Worm (Caenorhabditis elegans) whole organism, young adult: Measurements from ENCODE around the gene srw-24.
"Not testable (repeated sequence)": the region's sequence is repeated elsewhere in the genome, so short reads cannot be mapped to it uniquely, and the experiment has no call there.

Experiments
- C17E4.6 ChIP-seq: fragments of 200-800 bp; sonication (Bioruptor generic); IDR thresholded peaks from 2 replicates; pipeline ENCODE4 v1.3.6; 2022; ENCODE audit warnings: missing genetic modification reagents, missing genetic modification characterization, missing compliant biosample characterization
- D2030.7 ChIP-seq: fragments of 200-800 bp; sonication (Bioruptor generic); IDR thresholded peaks from 2 replicates; pipeline ENCODE4 v1.3.6; 2022; ENCODE audit warnings: missing genetic modification reagents, missing genetic modification characterization, missing compliant biosample characterization
- F23B12.7 ChIP-seq: sonication (generic microtip); optimal IDR thresholded peaks from 2 replicates; lab custom pipeline; 2017; ENCODE audit warnings: missing genetic modification characterization, mild to moderate bottlenecking, missing compliant biosample characterization, antibody characterized with exemption, moderate library complexity; ENCODE audit not compliant: insufficient read depth
- F52B5.7 ChIP-seq: sonication (generic microtip); optimal IDR thresholded peaks from 2 replicates; lab custom pipeline; 2016; ENCODE audit warnings: mild to moderate bottlenecking, missing genetic modification characterization, missing compliant biosample characterization
- F57C9.4 ChIP-seq: sonication (generic microtip); optimal IDR thresholded peaks from 2 replicates; lab custom pipeline; 2017; ENCODE audit warnings: mild to moderate bottlenecking, missing genetic modification characterization, missing compliant biosample characterization
- Y95B8A.8 ChIP-seq: fragments of 200-800 bp; sonication (Bioruptor generic); IDR thresholded peaks from 2 replicates; pipeline ENCODE4 v1.3.6; 2022; ENCODE audit warnings: missing genetic modification reagents, missing genetic modification characterization, missing compliant biosample characterization
- aptf-3 ChIP-seq: fragments of 200-800 bp; sonication (Bioruptor generic); IDR thresholded peaks from 2 replicates; pipeline ENCODE4 v1.3.6; 2022; ENCODE audit warnings: missing genetic modification characterization, missing compliant biosample characterization
- bed-1 ChIP-seq: fragments of 200-800 bp; sonication (Bioruptor generic); IDR thresholded peaks from 2 replicates; pipeline ENCODE4 v1.3.6; 2022; ENCODE audit warnings: missing genetic modification reagents, missing genetic modification characterization, missing compliant biosample characterization
- bed-2 ChIP-seq: fragments of 200-800 bp; sonication (Bioruptor generic); IDR thresholded peaks from 2 replicates; pipeline ENCODE4 v1.3.6; 2022; ENCODE audit warnings: missing genetic modification reagents, missing genetic modification characterization, missing compliant biosample characterization
- ceh-100 ChIP-seq: fragments of 200-800 bp; sonication (Bioruptor generic); IDR thresholded peaks from 2 replicates; pipeline ENCODE4 v1.3.6; 2022; ENCODE audit warnings: missing genetic modification reagents, missing genetic modification characterization, missing compliant biosample characterization
- chd-7 ChIP-seq: sonication (generic microtip); optimal IDR thresholded peaks from 2 replicates; lab custom pipeline; 2016; ENCODE audit warnings: mild to moderate bottlenecking, missing genetic modification characterization, moderate library complexity, missing compliant biosample characterization
- egl-44 ChIP-seq: fragments of 200-800 bp; sonication (Bioruptor generic); IDR thresholded peaks from 2 replicates; pipeline ENCODE4 v1.3.6; 2022; ENCODE audit warnings: missing genetic modification reagents, missing genetic modification characterization, missing compliant biosample characterization
- ekl-4 ChIP-seq: fragments of 200-800 bp; sonication (Bioruptor generic); IDR thresholded peaks from 2 replicates; pipeline ENCODE4 v1.3.6; 2022; ENCODE audit warnings: missing genetic modification reagents, missing genetic modification characterization, missing compliant biosample characterization
- ets-4 ChIP-seq: fragments of 200-800 bp; sonication (Bioruptor generic); optimal IDR thresholded peaks from 2 replicates; lab custom pipeline; 2018; ENCODE audit warnings: mild to moderate bottlenecking, missing genetic modification characterization, missing compliant biosample characterization
- gei-17 ChIP-seq: fragments of 200-800 bp; sonication (Bioruptor generic); optimal IDR thresholded peaks from 2 replicates; lab custom pipeline; 2018; ENCODE audit warnings: mild to moderate bottlenecking, missing genetic modification characterization, missing compliant biosample characterization
- him-1 ChIP-seq: sonication (generic microtip); optimal IDR thresholded peaks from 2 replicates; lab custom pipeline; 2016; ENCODE audit warnings: missing genotype, missing genetic modification reagents, missing genetic modification characterization, missing compliant biosample characterization
- hlh-26 ChIP-seq: fragments of 200-800 bp; sonication (Bioruptor generic); conservative IDR thresholded peaks from 2 replicates; pipeline ENCODE4 v1.3.6; 2022; ENCODE audit warnings: missing genetic modification reagents, missing genetic modification characterization, missing compliant biosample characterization
- hmg-20 ChIP-seq: fragments of 200-800 bp; sonication (Bioruptor generic); IDR thresholded peaks from 2 replicates; pipeline ENCODE4 v1.3.6; 2022; ENCODE audit warnings: missing genetic modification reagents, missing genetic modification characterization, missing compliant biosample characterization
- hrde-1 ChIP-seq: sonication (generic microtip); optimal IDR thresholded peaks from 2 replicates; lab custom pipeline; 2016; ENCODE audit warnings: missing genetic modification characterization, mild to moderate bottlenecking, missing compliant biosample characterization, moderate library complexity, missing genotype, missing genetic modification reagents, borderline replicate concordance
- madf-10 ChIP-seq: sonication (generic microtip); optimal IDR thresholded peaks from 2 replicates; lab custom pipeline; 2016; ENCODE audit warnings: mild to moderate bottlenecking, missing genetic modification characterization, missing compliant biosample characterization
- mxl-1 ChIP-seq: sonication (generic microtip); optimal IDR thresholded peaks from 2 replicates; lab custom pipeline; 2016; ENCODE audit warnings: missing genetic modification characterization, missing compliant biosample characterization
- pbrm-1 ChIP-seq: fragments of 200-800 bp; sonication (Bioruptor generic); IDR thresholded peaks from 2 replicates; pipeline ENCODE4 v1.3.6; 2022; ENCODE audit warnings: missing genetic modification reagents, missing genetic modification characterization, missing compliant biosample characterization
- repo-1 ChIP-seq: sonication (generic microtip); optimal IDR thresholded peaks from 2 replicates; lab custom pipeline; 2017; ENCODE audit warnings: mild to moderate bottlenecking, missing genetic modification characterization, missing compliant biosample characterization
- rpc-1 ChIP-seq, 2 experiments: fragments of 150-350 bp in 1 of 2; sonication (generic microtip) in 1 of 2; optimal IDR thresholded peaks; 2 replicates each; lab custom pipeline; 2014 to 2018; ENCODE audit warnings: missing biosample characterization in 1 of 2, missing genetic modification characterization in 1 of 2, missing genetic modification reagents in 1 of 2, missing genotype in 1 of 2
- sea-2 ChIP-seq: fragments of 200-800 bp; sonication (Bioruptor generic); IDR thresholded peaks from 2 replicates; pipeline ENCODE4 v1.3.6; 2022; ENCODE audit warnings: missing genetic modification characterization, missing compliant biosample characterization
- unc-130 ChIP-seq: sonication (generic microtip); optimal IDR thresholded peaks from 2 replicates; lab custom pipeline; 2016; ENCODE audit warnings: missing genetic modification reagents, missing genetic modification characterization, missing compliant biosample characterization

srw-24 gene

ce11 chrV:15207681-15208080 lies 16.1 kb upstream of the srw-24 start, which contains the start of gene C41G6.12:
C41G6.12 (minus strand) TSS chrV:15207781.
- TF ChIP-seq unc-130 (GFP tag; lab: Kevin White, UChicago); hmg-20 (GFP tag; lab: Robert Waterston, UW); hrde-1 (tag; lab: Kevin White, UChicago): not testable (repeated sequence)

DNA sequence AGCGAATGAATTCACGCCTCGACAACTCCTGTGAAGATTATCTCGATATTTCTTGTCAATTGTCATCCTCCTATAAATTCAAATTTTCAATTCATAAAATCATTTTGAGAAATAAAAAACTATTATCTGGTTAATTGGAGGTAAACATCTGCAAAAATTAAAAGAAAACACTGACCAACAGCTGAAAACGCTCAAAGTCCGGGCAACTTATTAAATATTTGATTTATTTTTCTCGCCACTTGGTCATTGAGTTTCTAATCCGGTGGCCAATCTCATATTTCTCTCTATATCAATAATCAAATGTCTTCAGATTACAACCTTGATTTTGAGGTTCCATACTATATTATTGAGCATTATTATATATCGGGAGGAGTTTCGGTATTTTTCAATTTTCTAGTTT lies 11.9 kb upstream of the srw-24 start, which contains the start of gene sri-24:
sri-24 (plus strand) TSS at position 301 of the 400 bp plus-strand sequence.
- TF ChIP-seq D2030.7 (GFP tag; lab: Robert Waterston, UW); egl-44 (GFP tag; lab: Robert Waterston, UW); F57C9.4 (tag; lab: Kevin White, UChicago): not testable (repeated sequence)

ce11 chrV:15215175-15215574 lies 8.6 kb upstream of the srw-24 start, which contains the start of gene sri-26:
sri-26 (plus strand) TSS chrV:15215475.
- TF ChIP-seq hlh-26 (GFP tag; lab: Robert Waterston, UW); rpc-1 (optimal IDR thresholded peaks at IDR 0.05; lab: Kevin White, UChicago); rpc-1 (tag; optimal IDR thresholded peaks at IDR 0.05; lab: Kevin White, UChicago); F52B5.7 (tag; lab: Kevin White, UChicago): not testable (repeated sequence)
- TF ChIP-seq, all 124 proteins: peak for 0; not testable (repeated sequence) for 124

ce11 chrV:15216705-15217104 lies 7.1 kb upstream of the srw-24 start, which contains the start of gene sri-25:
sri-25 (plus strand) TSS chrV:15217005.
- no peak for TF ChIP-seq him-1 (tag; lab: Kevin White, UChicago)

ce11 chrV:15221330-15221729 lies 2.4 kb upstream of the srw-24 start, which contains the start of gene irld-25:
irld-25 (plus strand) TSS chrV:15221630.
- TF ChIP-seq repo-1 (tag; lab: Kevin White, UChicago) (no peak), bed-2 (GFP tag; lab: Robert Waterston, UW) (no peak), mxl-1 (no peak), aptf-3 (GFP tag; lab: Robert Waterston, UW) (no peak), sea-2 (GFP tag; lab: Robert Waterston, UW) (no peak), Y95B8A.8 (GFP tag; lab: Robert Waterston, UW) (no peak), unc-130 (GFP tag; lab: Kevin White, UChicago) (no peak), madf-10 (tag; lab: Kevin White, UChicago) (no peak), ceh-100 (GFP tag; lab: Robert Waterston, UW) (no peak), gei-17 (no peak), C17E4.6 (GFP tag; lab: Robert Waterston, UW) (no peak), D2030.7 (GFP tag; lab: Robert Waterston, UW) (no peak)

DNA sequence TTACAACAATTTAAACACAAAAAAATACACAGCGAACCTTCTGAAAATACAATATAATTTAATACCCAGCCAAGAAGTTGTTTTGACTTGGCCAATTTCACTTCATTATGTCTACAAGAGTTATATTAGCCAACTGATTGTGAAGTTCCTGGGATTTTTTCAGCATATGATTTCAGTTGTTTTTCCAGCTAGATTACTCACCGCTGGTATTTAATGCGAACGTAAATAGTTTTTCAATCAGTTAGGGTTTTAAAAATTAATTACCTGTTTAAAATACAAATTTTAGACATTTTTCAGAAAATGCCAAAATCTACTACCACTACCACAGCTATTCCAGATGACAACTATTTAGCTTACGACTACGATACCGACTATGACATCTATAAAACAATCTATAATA lies 1.9 kb downstream of the srw-24 start, which contains the start of gene srw-14:
srw-14 (plus strand) TSS at position 301 of the 400 bp plus-strand sequence.
- TF ChIP-seq F23B12.7 (tag; lab: Kevin White, UChicago) = no peak
- no peak for TF ChIP-seq ets-4 (GFP tag; lab: Kevin White, UChicago)
- TF ChIP-seq ekl-4 = no peak
- TF ChIP-seq bed-1 = no peak
- no peak for TF ChIP-seq aptf-3 (GFP tag; lab: Robert Waterston, UW)
- TF ChIP-seq bed-2 (GFP tag; lab: Robert Waterston, UW) = no peak
- no peak for TF ChIP-seq egl-44 (GFP tag; lab: Robert Waterston, UW)
- no peak for TF ChIP-seq ceh-100 (GFP tag; lab: Robert Waterston, UW)
- no peak for TF ChIP-seq rpc-1 (optimal IDR thresholded peaks at IDR 0.05; lab: Kevin White, UChicago)
- TF ChIP-seq rpc-1 (tag; optimal IDR thresholded peaks at IDR 0.05; lab: Kevin White, UChicago) = no peak
- TF ChIP-seq chd-7 = no peak
- TF ChIP-seq pbrm-1 (GFP tag; lab: Robert Waterston, UW) = no peak
- TF ChIP-seq, all 124 proteins: peak for 0
